Fruit fly (Drosophila melanogaster) whole organism, embryonic: ENCODE results near the gene RpS14a.

Source experiments
- Atf6 ChIP-seq: fragments of 200-800 bp; sonication (Bioruptor generic); IDR thresholded peaks from 2 replicates; pipeline ENCODE4 v1.3.6; 2022; ENCODE audit warnings: missing biosample characterization, missing genetic modification characterization
- CG10209 ChIP-seq: fragments of 200-800 bp; sonication (Bioruptor generic); optimal IDR thresholded peaks from 3 replicates; lab custom pipeline; 2017; ENCODE audit warnings: missing biosample characterization, mild to moderate bottlenecking, missing genetic modification characterization, missing genetic modification reagents
- CG14860 ChIP-seq: fragments of 200-800 bp; sonication (Bioruptor generic); IDR thresholded peaks from 3 replicates; pipeline ENCODE4 v1.3.6; 2022; ENCODE audit warnings: missing biosample characterization, missing genetic modification characterization; ENCODE audit not compliant: partially characterized antibody
- Max ChIP-seq: fragments of 200-800 bp; sonication (Bioruptor generic); optimal IDR thresholded peaks from 2 replicates; lab custom pipeline; 2016; ENCODE audit warnings: missing biosample characterization, mild to moderate bottlenecking, missing genetic modification characterization
- btn ChIP-seq: fragments of 200-800 bp; sonication (Bioruptor generic); optimal IDR thresholded peaks from 2 replicates; lab custom pipeline; 2016; ENCODE audit warnings: missing biosample characterization, missing genetic modification characterization
- stwl ChIP-seq: fragments of 200-800 bp; sonication (Bioruptor generic); optimal IDR thresholded peaks from 3 replicates; lab custom pipeline; 2018; ENCODE audit warnings: missing biosample characterization, mild to moderate bottlenecking, missing genetic modification characterization, moderate library complexity

DNA sequence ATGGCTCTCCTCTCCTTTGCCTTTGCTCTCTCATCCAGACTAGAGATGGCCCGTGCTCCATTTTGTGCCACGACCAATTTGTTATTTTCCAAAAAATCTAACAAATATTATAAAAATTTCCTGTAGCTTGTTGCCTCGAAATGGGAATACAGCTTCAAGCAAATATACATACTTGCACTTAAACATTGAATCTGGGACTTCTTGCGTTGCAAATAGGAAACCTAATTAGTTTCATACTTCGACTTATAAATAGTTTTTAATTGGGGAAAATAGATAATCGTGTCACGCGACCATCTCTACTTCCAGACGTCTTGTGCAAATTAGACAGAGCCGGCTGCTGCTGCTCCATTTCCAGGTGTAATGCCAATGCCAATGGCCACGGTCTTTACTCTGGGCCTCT, 36.9 kb downstream of the RpS14a start:
- TF ChIP-seq CG14860 (GFP tag; lab: Robert Waterston, UW), result 0 out of 3 replicates have a peak, but pooled peaks have one; percentile 50
- TF ChIP-seq Max (GFP tag; lab: Kevin White, UChicago), result no peak
- TF ChIP-seq Atf6 (GFP tag; lab: Robert Waterston, UW), result no peak
- peak; percentile 20 for TF ChIP-seq CG10209 (GFP tag; lab: Kevin White, UChicago)
- no peak for TF ChIP-seq btn
- no peak for TF ChIP-seq stwl (tag; lab: Kevin White, UChicago)
